Fruit fly (Drosophila melanogaster) S2 (cell line): Measurements from ENCODE around the gene CG31191.

Experiments used
- CG8478 ChIP-seq: fragments of >200 bp; optimal IDR thresholded peaks from 2 replicates; lab custom pipeline; 2018
- CTCF ChIP-seq, 2 experiments: fragments of >200 bp; optimal IDR thresholded peaks; 2 replicates each; lab custom pipeline; 2018

CG31191 gene

dm6 chr3R:20956875-20957874, 11.8 kb upstream of the CG31191 start:
- TF ChIP-seq CG8478 (no peak), CTCF (optimal IDR thresholded peaks at IDR 0.05; lab: Kevin White, UChicago) (no peak)

dm6 chr3R:20955932-20956636, 10.8 kb upstream of the CG31191 start:
- no peak for TF ChIP-seq CTCF (optimal IDR thresholded peaks at IDR 0.05; lab: Kevin White, UChicago)
- TF ChIP-seq CG8478 = no peak

dm6 chr3R:20955119-20955518, 9.8 kb upstream of the CG31191 start:
- TF ChIP-seq CG8478 (no peak), CTCF (optimal IDR thresholded peaks at IDR 0.05; lab: Kevin White, UChicago) (no peak)

DNA sequence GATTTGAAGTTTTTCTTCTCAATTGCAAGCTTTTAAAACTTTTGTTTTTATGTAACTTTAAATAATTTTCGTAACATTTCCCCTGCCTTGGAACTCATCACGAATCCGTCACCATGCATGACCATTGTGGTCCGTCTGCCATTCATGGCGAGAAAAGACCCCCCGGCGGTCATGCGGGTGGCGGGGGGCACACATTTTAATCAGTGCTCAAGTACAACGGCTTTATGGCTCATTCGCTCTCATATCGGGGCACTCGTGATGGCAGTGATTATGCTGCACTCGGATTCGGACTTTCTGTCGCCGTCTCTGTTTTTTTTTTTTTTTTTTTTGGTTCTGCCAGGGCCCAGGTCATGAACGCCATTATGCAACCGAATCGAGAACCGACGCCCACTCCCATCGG, 9.2 kb upstream of the CG31191 start:
- TF ChIP-seq CG8478 = no peak
- no peak for TF ChIP-seq CTCF (optimal IDR thresholded peaks at IDR 0.05; lab: Kevin White, UChicago)

- TF ChIP-seq CTCF (optimal IDR thresholded peaks at IDR 0.05; lab: Kevin White, UChicago) (no peak), CG8478 (no peak)
Observed at dm6 chr3R:20952423-20953013, 7.2 kb upstream of the CG31191 start.

dm6 chr3R:20951353-20951955, 6.1 kb upstream of the CG31191 start:
- TF ChIP-seq CG8478 (no peak), CTCF (optimal IDR thresholded peaks at IDR 0.05; lab: Kevin White, UChicago) (no peak)

DNA sequence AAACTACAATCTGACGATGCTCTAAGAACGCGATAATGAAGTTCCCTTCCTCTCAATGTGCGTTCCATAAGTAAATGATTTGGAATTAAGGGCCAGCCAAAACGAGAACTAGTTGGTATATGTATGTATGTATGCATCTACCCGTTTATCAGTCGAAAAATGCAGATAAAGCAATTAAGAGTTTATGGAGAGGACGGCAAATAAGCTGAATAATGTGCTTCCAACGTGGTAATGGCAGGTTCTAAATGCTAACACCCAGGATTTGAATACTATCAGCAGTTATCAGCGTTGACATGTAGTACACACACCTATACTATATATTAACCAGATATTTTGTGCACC, 5.3 kb upstream of the CG31191 start:
- TF ChIP-seq CTCF (optimal IDR thresholded peaks at IDR 0.05; lab: Kevin White, UChicago) = no peak
- TF ChIP-seq CG8478 = no peak

DNA sequence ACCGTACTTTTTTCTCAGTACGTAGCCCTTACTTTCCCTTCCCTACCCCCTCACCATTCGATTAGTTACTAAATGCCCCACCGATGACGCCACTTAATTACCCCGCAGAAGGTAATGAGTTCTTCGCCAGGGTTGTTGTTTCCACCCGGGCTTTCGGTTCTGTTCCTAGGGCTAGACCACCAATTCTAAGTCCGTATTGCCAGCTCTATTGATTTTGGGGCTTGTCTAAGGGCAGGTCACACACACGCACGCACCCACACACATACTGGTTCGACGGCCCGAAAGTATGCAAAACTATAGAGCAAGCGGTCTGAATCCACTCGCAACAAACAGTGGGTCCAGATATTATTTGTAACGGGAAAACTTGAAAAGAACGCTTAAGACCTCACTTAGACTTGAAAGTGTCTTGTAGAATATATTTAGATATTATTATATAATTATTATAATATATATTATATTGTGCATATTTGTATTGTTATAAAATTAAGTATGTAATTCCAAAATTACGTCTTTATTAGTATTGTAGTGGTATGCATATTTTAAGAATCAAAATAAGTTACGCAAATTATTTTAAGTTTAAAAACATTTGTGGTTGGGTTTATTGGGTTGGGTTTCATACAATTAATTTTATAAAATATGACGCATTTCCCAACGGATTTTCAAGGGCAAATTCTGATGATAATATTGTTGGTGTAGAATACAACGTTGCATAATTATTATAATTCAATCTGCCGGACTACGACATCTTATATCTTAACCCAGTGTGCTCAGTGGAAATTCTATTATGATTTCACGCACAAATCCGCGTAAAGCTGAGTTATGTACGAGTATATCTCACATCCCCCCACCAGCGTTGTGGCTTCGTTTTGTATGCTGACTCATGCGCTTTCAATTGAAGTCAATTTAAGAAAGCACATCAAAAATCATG, 4.7 kb upstream of the CG31191 start:
- TF ChIP-seq CTCF (optimal IDR thresholded peaks at IDR 0.05; lab: Kevin White, UChicago) (peak; percentile 66 to 76), CG8478 (no peak)

dm6 chr3R:20949175-20949748, 3.9 kb upstream of the CG31191 start:
- TF ChIP-seq CG8478 (no peak), CTCF (optimal IDR thresholded peaks at IDR 0.05; lab: Kevin White, UChicago) (no peak)

DNA sequence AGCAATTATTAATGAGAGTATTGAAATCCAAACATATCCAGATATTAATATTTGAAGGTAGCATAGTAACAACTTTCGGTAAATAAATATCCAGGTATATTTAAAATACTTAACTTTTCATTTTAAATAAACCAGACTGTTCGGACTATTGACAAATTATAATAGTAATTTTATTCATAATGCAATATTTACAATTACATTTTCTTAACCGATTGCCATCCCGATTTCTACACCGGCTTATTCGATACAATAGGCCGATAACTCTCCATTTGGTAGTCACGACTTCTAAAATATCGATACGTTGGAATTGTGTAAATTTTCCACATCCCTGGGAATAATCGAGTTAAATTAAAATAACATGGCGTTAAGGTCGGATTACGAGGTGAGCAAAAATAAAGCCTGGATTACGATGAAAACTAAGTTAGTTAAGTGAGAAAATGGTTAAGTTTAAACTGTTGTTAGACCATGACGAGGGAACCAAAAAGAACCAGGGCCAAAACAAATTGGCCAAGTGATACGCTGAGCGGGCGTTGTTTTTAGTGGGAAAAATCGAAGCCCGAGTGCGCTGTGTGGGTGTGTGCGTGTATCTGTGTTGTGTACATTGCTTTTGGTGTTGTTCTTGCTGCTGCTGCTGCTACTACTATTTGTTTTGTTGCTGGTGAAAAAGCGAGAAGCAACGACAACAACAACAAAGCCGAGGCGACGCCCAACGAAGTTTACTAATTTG, 3.3 kb upstream of the CG31191 start, which contains the start of gene Atpalpha:
Atpalpha (plus strand) TSS at position 267 of the 727 bp plus-strand sequence.
- TF ChIP-seq CG8478 = no peak
- TF ChIP-seq CTCF (optimal IDR thresholded peaks at IDR 0.05; lab: Kevin White, UChicago) = peak in 1 of 2 experiments; percentile 10

- TF ChIP-seq CTCF (optimal IDR thresholded peaks at IDR 0.05; lab: Kevin White, UChicago) (peak; percentile 96 to 97), CG8478 (no peak)
Observed at dm6 chr3R:20947991-20948407, 2.7 kb upstream of the CG31191 start.

DNA sequence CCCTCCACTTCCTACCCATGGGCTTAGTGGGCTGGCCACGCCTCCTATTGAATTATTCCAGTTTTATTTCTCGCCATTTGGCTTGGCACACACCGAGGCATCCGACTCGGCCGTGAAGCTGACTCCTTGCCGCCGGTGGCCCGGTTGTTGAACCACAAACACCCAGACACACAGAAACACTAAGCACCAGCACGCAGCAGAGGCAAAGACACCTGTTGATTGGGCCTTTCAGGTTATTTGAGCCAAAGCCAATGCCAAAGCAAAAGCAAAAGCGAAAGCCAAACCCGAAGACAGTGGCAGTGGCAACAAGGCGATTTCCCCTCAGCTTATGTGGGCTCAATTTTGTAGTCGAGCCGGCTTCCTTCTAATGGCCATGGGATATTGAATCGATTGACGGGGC, 1.4 kb upstream of the CG31191 start:
- TF ChIP-seq CG8478 = no peak
- no peak for TF ChIP-seq CTCF (optimal IDR thresholded peaks at IDR 0.05; lab: Kevin White, UChicago)

DNA sequence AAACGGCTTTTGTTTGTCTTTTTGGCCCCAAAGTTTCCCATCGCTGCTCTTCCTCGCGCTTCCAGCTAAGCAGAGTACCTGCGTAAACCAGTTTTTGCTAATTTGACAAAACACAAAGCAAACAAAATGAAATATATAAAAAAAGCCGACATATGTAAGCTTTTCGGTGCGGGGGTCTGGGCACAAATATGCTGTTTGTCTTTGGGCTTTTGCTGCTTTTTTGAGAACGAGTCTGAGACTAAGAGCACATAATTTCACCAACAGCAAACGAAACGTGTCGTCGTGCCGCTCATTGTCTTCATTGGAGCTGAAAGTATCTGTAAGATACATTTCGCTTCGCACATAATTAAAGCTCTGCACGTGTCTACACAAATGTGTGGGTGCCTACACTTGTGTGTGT, 29.5 kb downstream of the CG31191 start:
- TF ChIP-seq CTCF (optimal IDR thresholded peaks at IDR 0.05; lab: Kevin White, UChicago) (no peak), CG8478 (no peak)
